Worm (Caenorhabditis elegans) whole organism, early embryonic: ENCODE measurements around the gene symk-1.

ENCODE experiments used
- B0310.2 ChIP-seq: sonication (generic microtip); optimal IDR thresholded peaks from 2 replicates; lab custom pipeline; 2016; ENCODE audit warnings: mild to moderate bottlenecking, missing genetic modification characterization, missing compliant biosample characterization
- F13C5.2 ChIP-seq: sonication (generic microtip); optimal IDR thresholded peaks from 2 replicates; lab custom pipeline; 2017; ENCODE audit warnings: mild to moderate bottlenecking, missing genetic modification characterization, inconsistent platforms, missing compliant biosample characterization
- aly-1 ChIP-seq: sonication (generic microtip); optimal IDR thresholded peaks from 2 replicates; lab custom pipeline; 2016; ENCODE audit warnings: missing genetic modification characterization, missing compliant biosample characterization
- ama-1 ChIP-seq: fragments of 150-350 bp; optimal IDR thresholded peaks from 2 replicates; lab custom pipeline; 2014
- ceh-13 ChIP-seq: fragments of 200-800 bp; sonication (Bioruptor generic); optimal IDR thresholded peaks from 2 replicates; lab custom pipeline; 2018; ENCODE audit warnings: mild to moderate bottlenecking, missing genetic modification characterization, missing compliant biosample characterization
- ceh-36 ChIP-seq: sonication (generic microtip); optimal IDR thresholded peaks from 2 replicates; lab custom pipeline; 2016; ENCODE audit warnings: missing genetic modification characterization, inconsistent platforms, missing compliant biosample characterization
- ets-7 ChIP-seq: sonication (generic microtip); optimal IDR thresholded peaks from 2 replicates; lab custom pipeline; 2016; ENCODE audit warnings: missing genotype, missing genetic modification characterization, missing compliant biosample characterization
- flt-1 ChIP-seq: fragments of 200-800 bp; sonication (Bioruptor generic); IDR thresholded peaks from 2 replicates; pipeline ENCODE4 v1.3.6; 2022; ENCODE audit warnings: missing genetic modification characterization, missing compliant biosample characterization
- hmbx-1 ChIP-seq: sonication (generic microtip); optimal IDR thresholded peaks from 2 replicates; lab custom pipeline; 2016; ENCODE audit warnings: mild to moderate bottlenecking, missing genetic modification characterization, missing compliant biosample characterization
- hmg-4 ChIP-seq: fragments of 200-800 bp; sonication (Bioruptor generic); optimal IDR thresholded peaks from 2 replicates; lab custom pipeline; 2018; ENCODE audit warnings: mild to moderate bottlenecking, missing genetic modification characterization, missing compliant biosample characterization
- hnd-1 ChIP-seq: sonication (generic microtip); optimal IDR thresholded peaks from 2 replicates; lab custom pipeline; 2016; ENCODE audit warnings: missing genetic modification characterization, missing compliant biosample characterization
- pes-1 ChIP-seq: fragments of 200-800 bp; sonication (Bioruptor generic); IDR thresholded peaks from 2 replicates; pipeline ENCODE4 v1.3.6; 2022; ENCODE audit warnings: missing genetic modification reagents, missing genetic modification characterization, missing compliant biosample characterization
- scrt-1 ChIP-seq: fragments of 200-800 bp; sonication (Bioruptor generic); IDR thresholded peaks from 2 replicates; pipeline ENCODE4 v1.3.6; 2022; ENCODE audit warnings: missing genetic modification characterization, missing compliant biosample characterization
- sea-1 ChIP-seq: fragments of 200-800 bp; sonication (Bioruptor generic); conservative IDR thresholded peaks from 2 replicates; pipeline ENCODE4 v1.3.6; 2022; ENCODE audit warnings: missing genetic modification characterization, missing compliant biosample characterization
- tbx-11 ChIP-seq: fragments of 200-800 bp; sonication (Bioruptor generic); IDR thresholded peaks from 2 replicates; pipeline ENCODE4 v1.3.6; 2022; ENCODE audit warnings: missing genetic modification characterization, missing compliant biosample characterization
- tbx-37 ChIP-seq: fragments of 200-800 bp; sonication (Bioruptor generic); conservative IDR thresholded peaks from 2 replicates; pipeline ENCODE4 v1.3.6; 2022; ENCODE audit warnings: missing genetic modification reagents, missing genetic modification characterization, missing compliant biosample characterization
- tra-4 ChIP-seq: sonication (generic microtip); optimal IDR thresholded peaks from 2 replicates; lab custom pipeline; 2017; ENCODE audit warnings: missing genetic modification characterization, missing compliant biosample characterization

symk-1 gene

ce11 chrV:8607353-8607850, 37.3 kb downstream of the symk-1 start, which contains the start of gene smk-1:
Gene smk-1 (plus strand): TSS chrV:8607800.
- no peak for TF ChIP-seq F13C5.2 (tag; lab: Kevin White, UChicago)
- no peak for TF ChIP-seq sea-1
- TF ChIP-seq aly-1 (tag; lab: Kevin White, UChicago), result no peak
- no peak for TF ChIP-seq scrt-1 (GFP tag; lab: Robert Waterston, UW)
- TF ChIP-seq hmg-4, result no peak
- no peak for TF ChIP-seq pes-1
- TF ChIP-seq ama-1 (lab: Kevin White, UChicago), result no peak

ce11 chrV:8608483-8608882, 38.4 kb downstream of the symk-1 start:
- TF ChIP-seq sea-1, result no peak
- TF ChIP-seq tbx-11 (GFP tag; lab: Robert Waterston, UW), result no peak
- TF ChIP-seq ets-7, result no peak

DNA sequence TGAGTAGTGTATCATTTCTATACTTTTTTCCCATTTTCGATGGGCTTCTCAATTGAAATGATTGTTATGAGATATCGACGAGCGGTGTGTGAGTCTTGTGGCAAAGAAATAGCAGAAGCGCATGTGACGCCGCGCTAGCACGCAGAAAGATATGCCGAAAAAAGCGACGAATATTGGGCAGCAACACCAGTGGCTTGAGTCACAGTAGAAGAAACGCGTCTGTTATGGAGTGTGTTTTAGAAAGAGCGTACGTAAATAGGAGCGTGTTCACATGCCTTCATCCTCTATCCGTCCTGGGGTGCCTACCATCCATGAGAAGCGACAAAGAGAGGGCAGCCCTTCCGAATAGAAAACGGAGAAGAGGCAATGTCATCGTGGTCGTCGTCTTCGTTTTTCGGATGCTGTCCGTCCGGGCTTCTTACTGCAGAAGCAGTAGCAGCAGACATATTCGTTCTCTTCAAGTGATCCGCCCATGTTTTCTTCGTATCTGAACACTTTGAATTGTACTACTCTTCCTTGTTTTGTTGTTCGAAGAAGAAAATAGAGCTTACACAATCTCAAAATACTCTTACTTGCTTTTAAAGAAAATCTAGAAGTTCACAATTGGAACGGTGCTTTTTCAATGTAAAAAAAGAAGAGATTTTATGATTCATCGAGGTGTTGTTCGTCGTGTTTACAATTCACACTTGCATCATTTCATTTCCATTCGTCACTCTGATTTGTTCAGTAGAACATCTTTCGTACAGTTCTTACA, 39.8 kb downstream of the symk-1 start:
- TF ChIP-seq B0310.2 (tag; lab: Kevin White, UChicago) (peak; percentile 28), aly-1 (tag; lab: Kevin White, UChicago) (peak; percentile 18), tbx-11 (GFP tag; lab: Robert Waterston, UW) (no peak)

DNA sequence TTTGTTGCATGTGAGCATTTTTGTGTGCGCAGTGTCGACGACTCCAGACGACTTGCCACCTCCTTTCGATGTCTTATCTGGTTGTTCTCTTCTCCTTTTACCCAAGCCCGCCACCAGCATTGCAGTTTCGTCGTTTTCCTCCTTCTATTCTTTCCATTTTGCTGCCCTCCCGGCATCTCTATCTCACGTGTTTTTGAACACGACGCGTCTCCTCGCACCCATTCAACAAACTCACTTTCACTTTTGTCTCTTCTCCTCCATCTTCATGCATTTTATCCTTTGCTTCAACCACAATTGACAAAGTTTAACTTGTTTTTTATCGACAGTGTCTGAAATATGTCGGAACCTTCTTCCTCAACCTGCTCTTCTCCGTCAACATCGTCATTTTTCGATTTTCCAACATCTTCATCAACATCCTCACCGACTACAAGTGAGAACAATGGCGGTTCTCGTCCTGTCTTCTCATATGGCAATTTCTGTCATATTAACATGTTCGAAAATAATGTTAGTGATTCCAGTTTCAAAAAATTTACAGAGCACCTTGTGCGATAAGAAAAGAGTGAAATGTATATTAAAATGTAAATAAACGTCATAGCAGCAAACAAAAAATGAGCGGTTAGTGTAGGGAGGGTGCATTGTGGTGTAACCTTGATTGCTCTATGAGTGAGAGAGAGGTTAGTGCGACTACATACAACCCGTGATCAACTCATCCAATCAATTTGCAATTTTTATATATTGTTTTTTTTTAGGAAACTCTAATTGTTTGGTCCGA, 40.7 kb downstream of the symk-1 start, which contains the start of gene fip-4:
Gene fip-4, minus strand, starts transcription at position 636 of the 772 bp plus-strand sequence.
- TF ChIP-seq hmg-4, result no peak
- no peak for TF ChIP-seq pes-1
- TF ChIP-seq ceh-13 (GFP tag; lab: Kevin White, UChicago), result no peak
- TF ChIP-seq hmbx-1 (tag; lab: Kevin White, UChicago), result no peak
- TF ChIP-seq hnd-1 (tag; lab: Kevin White, UChicago), result no peak
- TF ChIP-seq ets-7, result no peak
- no peak for TF ChIP-seq scrt-1 (GFP tag; lab: Robert Waterston, UW)
- TF ChIP-seq flt-1 (GFP tag; lab: Robert Waterston, UW), result no peak
- no peak for TF ChIP-seq F13C5.2 (tag; lab: Kevin White, UChicago)
- no peak for TF ChIP-seq tbx-37 (GFP tag; lab: Robert Waterston, UW)
- TF ChIP-seq aly-1 (tag; lab: Kevin White, UChicago), result no peak
- TF ChIP-seq B0310.2 (tag; lab: Kevin White, UChicago), result no peak
- no peak for TF ChIP-seq tbx-11 (GFP tag; lab: Robert Waterston, UW)
- no peak for TF ChIP-seq ama-1 (lab: Kevin White, UChicago)
- no peak for TF ChIP-seq tra-4 (tag; lab: Kevin White, UChicago)

DNA sequence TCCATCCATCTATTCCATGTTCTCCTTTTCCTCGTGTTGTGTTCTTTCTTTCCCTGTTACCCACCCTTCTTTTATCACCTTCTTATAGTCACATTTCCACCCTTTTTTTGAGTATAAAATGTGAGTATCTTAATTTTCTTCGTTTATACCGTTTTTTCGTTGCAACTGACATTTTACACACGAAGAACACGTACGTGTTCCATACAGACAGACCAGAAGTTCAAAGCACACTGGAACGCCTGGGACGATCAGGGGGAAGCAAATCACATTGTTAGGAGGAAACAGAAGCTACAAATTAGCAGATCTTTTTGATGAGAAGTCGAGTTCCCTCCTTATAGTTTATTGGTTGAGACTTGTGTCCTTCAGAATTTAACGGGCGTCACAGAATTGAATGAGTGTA, 45.6 kb downstream of the symk-1 start:
- no peak for TF ChIP-seq F13C5.2 (tag; lab: Kevin White, UChicago)
- no peak for TF ChIP-seq pes-1
- no peak for TF ChIP-seq ceh-13 (GFP tag; lab: Kevin White, UChicago)

DNA sequence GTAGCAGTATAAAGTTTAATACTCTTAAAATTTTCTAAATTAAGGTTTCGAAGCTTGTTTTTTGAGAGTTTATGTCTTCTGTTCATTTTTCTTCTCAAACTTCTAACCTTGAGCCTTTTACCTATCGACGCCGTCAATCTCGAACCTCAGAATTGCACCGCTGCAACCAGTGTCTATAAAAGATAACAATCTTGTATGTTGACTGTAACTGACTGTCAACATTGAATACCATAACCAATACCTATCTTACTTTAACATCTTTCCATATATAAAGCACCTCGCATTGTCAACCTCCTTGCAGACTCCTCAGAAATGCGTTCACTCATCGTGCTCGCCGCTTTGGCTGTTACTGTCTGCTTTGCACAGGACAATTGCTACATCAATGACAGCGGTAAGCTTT, 48.6 kb downstream of the symk-1 start, which contains the start of gene grd-5:
Gene grd-5, plus strand, starts transcription at position 295 of the 400 bp plus-strand sequence.
- no peak for TF ChIP-seq F13C5.2 (tag; lab: Kevin White, UChicago)

DNA sequence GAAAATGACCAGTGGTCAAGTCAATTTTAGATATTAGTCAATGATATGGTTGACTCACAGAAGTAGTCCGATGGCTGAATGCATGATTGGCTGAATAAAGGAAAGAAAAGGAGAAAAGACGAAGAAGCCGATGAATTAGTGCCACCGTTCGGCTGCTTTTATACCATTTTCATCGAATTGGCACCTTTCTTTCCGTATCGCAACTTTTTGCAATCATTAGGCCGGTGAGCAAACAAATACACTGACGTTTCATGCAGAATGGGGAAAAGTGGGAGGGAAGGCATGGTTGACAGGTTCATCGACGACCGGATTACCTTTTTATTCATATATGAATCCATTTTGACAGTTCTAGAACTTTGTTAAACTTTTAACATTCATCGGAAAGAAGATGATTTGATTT, 51.1 kb downstream of the symk-1 start, which contains the start of gene idpc-2:
Gene idpc-2, minus strand, starts transcription at position 101 of the 400 bp plus-strand sequence.
- no peak for TF ChIP-seq scrt-1 (GFP tag; lab: Robert Waterston, UW)
- no peak for TF ChIP-seq hmg-4
- TF ChIP-seq ceh-36 (tag; lab: Kevin White, UChicago), result no peak
- TF ChIP-seq pes-1, result no peak
- no peak for TF ChIP-seq tbx-37 (GFP tag; lab: Robert Waterston, UW)
- no peak for TF ChIP-seq F13C5.2 (tag; lab: Kevin White, UChicago)
- TF ChIP-seq B0310.2 (tag; lab: Kevin White, UChicago), result no peak
- TF ChIP-seq ets-7, result no peak
- TF ChIP-seq ama-1 (lab: Kevin White, UChicago), result no peak
- no peak for TF ChIP-seq hnd-1 (tag; lab: Kevin White, UChicago)
- TF ChIP-seq aly-1 (tag; lab: Kevin White, UChicago), result no peak
- TF ChIP-seq tra-4 (tag; lab: Kevin White, UChicago), result no peak
- TF ChIP-seq flt-1 (GFP tag; lab: Robert Waterston, UW), result no peak
- TF ChIP-seq ceh-13 (GFP tag; lab: Kevin White, UChicago), result no peak
- no peak for TF ChIP-seq tbx-11 (GFP tag; lab: Robert Waterston, UW)
- no peak for TF ChIP-seq sea-1
- TF ChIP-seq hmbx-1 (tag; lab: Kevin White, UChicago), result no peak

- TF ChIP-seq hmg-4 (no peak), ama-1 (lab: Kevin White, UChicago) (no peak), F13C5.2 (tag; lab: Kevin White, UChicago) (no peak), tbx-11 (GFP tag; lab: Robert Waterston, UW) (no peak)
These were observed 52.2 kb downstream of the symk-1 start, which contains the start of gene F41E6.1 for ce11 chrV:8622314-8622713. Gene F41E6.1 (plus strand): TSS chrV:8622614.
